Worm (Caenorhabditis elegans): Measurements from ENCODE around the gene R11H6.5.
A peak's percentile ranks its signal among the peaks of the same experiment; 100 is the strongest.

Gene R11H6.5

DNA sequence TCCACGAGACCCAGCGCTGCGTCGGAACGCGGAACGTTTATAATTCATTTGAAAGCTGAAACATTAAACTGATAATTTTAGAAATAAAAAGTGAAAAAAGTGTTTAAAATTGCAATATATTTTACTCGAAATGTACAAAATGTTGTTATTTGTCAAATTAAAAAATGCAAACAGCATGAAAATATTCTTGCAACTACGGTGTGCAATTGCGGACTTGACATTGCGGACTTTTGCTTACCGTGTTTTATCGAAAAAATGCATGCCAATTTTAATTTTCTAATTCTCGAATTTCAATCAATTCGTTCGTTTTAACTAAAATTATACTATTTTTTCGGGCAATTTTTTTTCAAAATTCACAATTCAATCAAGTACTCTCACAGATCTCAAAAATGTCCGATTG, at the start of gene R11H6.5, which contains the start of gene ccnk-1:
TSS of gene R11H6.5 (minus strand) at position 55 of the 400 bp plus-strand sequence.
TSS of gene ccnk-1 (plus strand) at position 381 of the 400 bp plus-strand sequence.
- TF ChIP-seq W03F9.2 (tag; optimal IDR thresholded peaks at IDR 0.05): peak; percentile 62
- TF ChIP-seq him-1 (tag; optimal IDR thresholded peaks at IDR 0.05): no peak

DNA sequence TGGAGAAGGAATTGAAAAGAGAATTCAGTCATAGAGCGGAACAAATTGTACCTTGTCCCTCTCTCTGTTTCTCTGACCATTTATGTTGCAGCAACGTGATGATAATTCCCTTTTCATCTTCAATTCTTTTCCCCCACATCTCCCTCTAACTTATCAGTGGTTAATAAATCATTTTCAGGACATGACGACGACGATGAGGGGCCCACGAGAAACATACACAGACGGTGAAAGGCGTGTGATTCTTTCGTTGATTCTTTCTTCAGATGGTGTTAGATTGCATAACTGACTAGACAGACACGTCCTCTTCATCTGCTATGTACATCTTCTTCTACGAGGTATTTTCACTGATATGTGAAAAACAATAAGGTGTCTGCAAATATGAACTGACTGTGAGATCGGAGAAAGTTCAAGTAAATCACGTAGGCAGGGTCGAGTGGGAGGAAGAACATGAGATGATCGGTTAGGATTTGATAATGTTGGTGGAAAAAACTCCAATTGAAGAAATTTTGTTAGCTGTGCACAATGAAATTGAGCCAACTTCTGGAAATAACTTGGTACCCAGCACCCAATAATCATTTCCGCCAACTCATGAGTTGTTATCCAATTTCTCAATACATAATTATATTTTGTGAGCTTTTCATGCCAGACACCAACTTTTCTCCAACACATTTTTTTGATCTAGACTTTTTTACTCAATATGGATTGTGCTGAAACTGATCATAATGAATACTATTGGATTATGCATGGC, 48.8 kb upstream of the R11H6.5 start, which contains the start of gene srh-17:
TSS of gene srh-17 (plus strand) at position 698 of the 748 bp plus-strand sequence.
- TF ChIP-seq him-1 (tag; optimal IDR thresholded peaks at IDR 0.05) (no peak), W03F9.2 (tag; optimal IDR thresholded peaks at IDR 0.05) (no peak), dao-5 (tag; optimal IDR thresholded peaks at IDR 0.05) (no peak)

DNA sequence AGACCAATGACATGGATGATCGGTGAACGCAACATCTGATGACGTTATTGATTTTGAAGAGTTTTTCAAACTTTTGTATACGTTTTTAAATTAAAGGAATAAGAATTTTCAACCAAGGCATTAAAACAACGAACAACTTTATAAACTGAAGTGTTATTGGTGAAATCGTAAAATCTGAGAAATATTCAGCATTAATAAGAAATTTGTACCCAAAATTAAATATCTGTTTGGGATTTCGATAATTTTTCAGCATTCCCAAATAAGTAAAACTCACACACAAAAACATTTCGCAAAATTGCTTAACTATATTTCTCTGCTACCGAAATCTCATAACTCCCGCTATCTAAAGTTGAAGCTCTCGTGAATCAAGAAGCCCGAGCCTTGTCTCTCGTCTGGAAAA, 47.6 kb upstream of the R11H6.5 start:
- no peak for TF ChIP-seq W03F9.2 (tag; optimal IDR thresholded peaks at IDR 0.05)

DNA sequence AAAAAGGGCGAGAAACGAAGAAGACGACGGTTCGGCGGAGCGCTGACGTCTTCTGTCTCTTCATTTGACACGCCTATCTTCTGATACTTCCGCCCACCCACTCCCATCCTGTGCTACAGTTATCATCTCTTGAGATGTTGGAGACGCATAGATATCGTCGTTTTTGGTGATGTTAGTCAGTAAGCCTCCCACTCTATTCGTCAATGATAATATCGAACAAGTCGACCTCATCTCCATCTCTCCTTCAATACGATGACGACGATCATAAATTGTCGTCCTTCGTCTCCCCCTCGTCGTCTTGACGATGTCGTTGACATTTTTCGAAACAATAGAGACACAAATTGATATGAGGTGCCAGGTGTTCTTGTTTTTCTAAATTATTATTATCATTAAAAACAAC, 46.1 kb upstream of the R11H6.5 start, which contains the start of gene slc-25A29:
TSS of gene slc-25A29 (minus strand) at position 45 of the 400 bp plus-strand sequence.
- TF ChIP-seq W03F9.2 (tag; optimal IDR thresholded peaks at IDR 0.05) (no peak), dao-5 (tag; optimal IDR thresholded peaks at IDR 0.05) (no peak), him-1 (tag; optimal IDR thresholded peaks at IDR 0.05) (no peak)

- TF ChIP-seq W03F9.2 (tag; optimal IDR thresholded peaks at IDR 0.05) (no peak), dao-5 (tag; optimal IDR thresholded peaks at IDR 0.05) (no peak), him-1 (tag; optimal IDR thresholded peaks at IDR 0.05) (no peak)
These were observed 44.9 kb upstream of the R11H6.5 start for ce11 chrV:14656970-14657369.

ce11 chrV:14655689-14656088, 43.7 kb upstream of the R11H6.5 start:
- TF ChIP-seq him-1 (tag; optimal IDR thresholded peaks at IDR 0.05) (no peak), W03F9.2 (tag; optimal IDR thresholded peaks at IDR 0.05) (no peak), dao-5 (tag; optimal IDR thresholded peaks at IDR 0.05) (no peak)

- TF ChIP-seq W03F9.2 (tag; optimal IDR thresholded peaks at IDR 0.05) (no peak), him-1 (tag; optimal IDR thresholded peaks at IDR 0.05) (no peak), dao-5 (tag; optimal IDR thresholded peaks at IDR 0.05) (no peak)
These were observed 38.6 kb upstream of the R11H6.5 start for ce11 chrV:14650631-14651030.

ce11 chrV:14649929-14650328, 37.9 kb upstream of the R11H6.5 start:
- TF ChIP-seq him-1 (tag; optimal IDR thresholded peaks at IDR 0.05): peak; percentile 9
- TF ChIP-seq dao-5 (tag; optimal IDR thresholded peaks at IDR 0.05): no peak
- no peak for TF ChIP-seq W03F9.2 (tag; optimal IDR thresholded peaks at IDR 0.05)

- TF ChIP-seq dao-5 (tag; optimal IDR thresholded peaks at IDR 0.05) (no peak), him-1 (tag; optimal IDR thresholded peaks at IDR 0.05) (no peak), W03F9.2 (tag; optimal IDR thresholded peaks at IDR 0.05) (no peak)
These were observed 36.8 kb upstream of the R11H6.5 start for ce11 chrV:14648825-14649224.

DNA sequence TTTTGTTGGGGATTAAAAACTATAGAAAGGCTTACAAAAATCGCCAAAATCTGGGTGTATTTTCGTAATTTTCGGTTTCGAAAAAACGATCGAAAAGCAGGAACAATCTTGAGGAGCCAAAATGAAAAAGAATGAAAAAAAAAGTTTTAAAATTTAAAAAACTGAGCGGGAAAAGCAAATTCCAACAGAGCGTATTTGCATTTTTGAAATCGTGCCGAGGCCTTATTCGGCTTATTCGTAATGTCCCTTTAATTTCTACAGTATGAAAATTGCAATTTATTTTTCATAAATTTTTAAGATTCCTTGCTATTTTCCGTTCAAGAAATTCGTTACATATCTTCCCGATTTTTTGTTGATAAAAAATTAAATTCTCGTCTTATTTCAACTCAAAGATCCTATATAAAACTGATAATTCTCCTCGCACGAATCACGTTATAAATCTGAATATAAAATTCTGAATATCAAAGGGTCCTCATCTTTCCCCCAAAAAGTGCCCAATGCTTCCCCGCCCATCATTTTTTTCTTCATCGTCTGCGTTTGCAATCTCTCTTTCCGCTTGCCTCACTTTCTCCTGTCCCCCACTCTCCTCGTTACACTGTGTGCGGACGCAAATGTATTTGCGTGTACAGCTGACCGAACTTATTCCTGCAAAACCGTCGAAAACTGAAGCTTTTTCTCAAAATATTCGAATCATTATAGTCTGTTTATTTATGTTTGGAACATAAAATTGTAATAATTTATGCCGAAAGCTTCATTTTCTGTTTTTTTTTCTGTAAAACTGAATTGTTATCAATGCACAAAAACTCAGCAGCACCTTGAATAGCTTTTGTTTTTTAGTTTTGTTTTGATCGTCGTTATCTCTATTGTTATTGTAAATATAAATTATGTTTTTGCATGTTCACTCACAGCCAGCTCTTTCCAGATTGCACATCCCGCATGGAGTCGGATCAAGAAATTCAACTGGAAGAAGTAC, 34.1 kb upstream of the R11H6.5 start, which contains the start of the genes rfc-1 and pmp-3:
TSS of gene rfc-1 (minus strand) at position 163 of the 973 bp plus-strand sequence.
TSS of gene pmp-3 (plus strand) at position 923 of the 973 bp plus-strand sequence.
- TF ChIP-seq him-1 (tag; optimal IDR thresholded peaks at IDR 0.05): no peak
- peak; percentile 62 for TF ChIP-seq W03F9.2 (tag; optimal IDR thresholded peaks at IDR 0.05)
- no peak for TF ChIP-seq dao-5 (tag; optimal IDR thresholded peaks at IDR 0.05)

- TF ChIP-seq W03F9.2 (tag; optimal IDR thresholded peaks at IDR 0.05) (no peak), him-1 (tag; optimal IDR thresholded peaks at IDR 0.05) (no peak), dao-5 (tag; optimal IDR thresholded peaks at IDR 0.05) (no peak)
These were observed 30.0 kb upstream of the R11H6.5 start for ce11 chrV:14642016-14642415.

- TF ChIP-seq him-1 (tag; optimal IDR thresholded peaks at IDR 0.05) (no peak), W03F9.2 (tag; optimal IDR thresholded peaks at IDR 0.05) (no peak), dao-5 (tag; optimal IDR thresholded peaks at IDR 0.05) (no peak)
These were observed 28.7 kb upstream of the R11H6.5 start, which contains the start of gene C54G10.1 for ce11 chrV:14640769-14641168. TSS of gene C54G10.1 (plus strand) at chrV:14641101.

DNA sequence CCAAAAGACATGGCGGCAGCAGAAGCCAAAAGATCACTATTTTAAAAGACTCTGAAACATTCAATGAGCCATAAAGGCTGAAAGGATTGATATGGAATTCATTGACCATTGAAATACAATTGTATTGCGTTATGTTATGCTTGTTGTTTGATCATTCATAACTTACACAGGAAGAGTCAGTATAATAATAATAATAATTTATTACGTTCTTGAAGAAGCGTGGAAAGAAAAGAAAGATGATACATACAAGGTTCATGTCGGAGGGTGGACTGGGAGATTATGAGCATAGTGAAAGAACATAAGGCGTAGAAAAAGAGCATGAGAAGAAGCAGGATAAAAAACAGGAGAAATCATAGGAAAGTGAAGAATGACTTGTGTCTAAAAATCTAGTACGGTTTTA, 28.0 kb upstream of the R11H6.5 start, which contains the start of gene F43D2.7:
TSS of gene F43D2.7 (minus strand) at position 101 of the 400 bp plus-strand sequence.
- TF ChIP-seq him-1 (tag; optimal IDR thresholded peaks at IDR 0.05) (no peak), W03F9.2 (tag; optimal IDR thresholded peaks at IDR 0.05) (no peak)

Data from whole organism, L4/young adult.